Worm (Caenorhabditis elegans) whole organism, midembryonic: ENCODE measurements around the gene fmo-2.

Experiments used
- T22C8.4 ChIP-seq: fragments of 200-800 bp; sonication (Bioruptor generic); IDR thresholded peaks from 2 replicates; pipeline ENCODE4 v1.3.6; 2022; ENCODE audit warnings: missing genetic modification characterization, missing compliant biosample characterization
- cog-1 ChIP-seq: sonication (generic microtip); optimal IDR thresholded peaks from 2 replicates; lab custom pipeline; 2016; ENCODE audit warnings: missing genetic modification characterization, missing compliant biosample characterization
- flt-1 ChIP-seq: fragments of 200-800 bp; sonication (Bioruptor generic); IDR thresholded peaks from 2 replicates; pipeline ENCODE4 v1.3.6; 2022; ENCODE audit warnings: missing genetic modification characterization, missing compliant biosample characterization
- klf-2 ChIP-seq: fragments of 200-800 bp; sonication (Bioruptor generic); conservative IDR thresholded peaks from 2 replicates; pipeline ENCODE4 v1.3.6; 2022; ENCODE audit warnings: missing genetic modification reagents, missing genetic modification characterization, missing compliant biosample characterization
- med-1 ChIP-seq: sonication (generic microtip); optimal IDR thresholded peaks from 2 replicates; lab custom pipeline; 2017; ENCODE audit warnings: missing genetic modification characterization, mild to moderate bottlenecking, missing compliant biosample characterization, antibody characterized with exemption, missing genetic modification reagents; ENCODE audit not compliant: insufficient read depth
- ref-1 ChIP-seq: fragments of 200-800 bp; sonication (Bioruptor generic); conservative IDR thresholded peaks from 2 replicates; pipeline ENCODE4 v1.3.6; 2022; ENCODE audit warnings: missing genetic modification reagents, missing genetic modification characterization, missing compliant biosample characterization
- tab-1 ChIP-seq: fragments of 200-800 bp; sonication (Bioruptor generic); IDR thresholded peaks from 2 replicates; pipeline ENCODE4 v1.3.6; 2022; ENCODE audit warnings: missing genetic modification characterization, missing compliant biosample characterization
- ztf-23 ChIP-seq: fragments of 200-800 bp; sonication (Bioruptor generic); IDR thresholded peaks from 2 replicates; pipeline ENCODE4 v1.3.6; 2022; ENCODE audit warnings: missing genetic modification reagents, missing genetic modification characterization, missing compliant biosample characterization
- ztf-29 ChIP-seq: fragments of 200-800 bp; sonication (Bioruptor generic); IDR thresholded peaks from 2 replicates; pipeline ENCODE4 v1.3.6; 2022; ENCODE audit warnings: missing genetic modification reagents, missing genetic modification characterization, missing compliant biosample characterization

fmo-2 gene

DNA sequence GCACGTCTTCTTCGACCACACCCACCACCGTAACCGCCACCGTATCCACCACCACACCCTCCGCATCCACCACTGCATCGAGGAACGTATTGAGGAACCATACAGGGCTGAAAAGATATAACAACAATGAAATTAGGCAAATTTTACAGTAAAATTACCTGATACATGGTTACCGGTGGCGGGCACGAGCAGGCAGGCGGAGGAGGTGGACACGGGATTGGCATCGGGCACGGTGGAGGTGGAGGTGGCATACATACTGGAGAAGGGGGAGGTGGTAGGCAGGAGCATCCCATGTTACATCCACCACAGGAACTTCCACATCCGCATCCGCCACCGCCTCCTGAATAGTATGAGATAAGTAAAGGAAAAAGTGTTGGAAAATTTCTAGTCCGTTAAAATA, 16.2 kb downstream of the fmo-2 start:
- TF ChIP-seq tab-1 (GFP tag; lab: Robert Waterston, UW), result 0 out of 2 replicates have a peak, but pooled peaks have one; percentile 29
- no peak for TF ChIP-seq klf-2
- TF ChIP-seq T22C8.4 (GFP tag; lab: Robert Waterston, UW), result no peak

DNA sequence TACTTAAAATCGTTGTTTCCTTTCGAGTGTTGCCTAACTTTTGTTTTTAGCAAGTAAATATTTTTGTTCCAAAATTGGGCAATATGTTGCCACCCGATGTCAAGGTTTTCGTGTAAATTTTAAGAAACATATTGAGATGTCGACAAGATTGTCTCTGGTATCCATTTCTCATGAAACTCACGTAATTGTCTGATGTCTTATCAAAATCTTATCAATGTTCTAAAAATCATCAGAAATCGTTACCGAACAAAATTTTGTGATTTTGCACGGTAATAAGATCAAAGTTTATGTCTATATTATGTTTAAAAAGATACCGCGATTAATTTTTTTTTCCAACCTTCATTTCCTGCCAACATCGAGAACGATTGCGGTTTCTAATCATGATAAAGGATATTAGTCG, 16.7 kb downstream of the fmo-2 start:
- TF ChIP-seq T22C8.4 (GFP tag; lab: Robert Waterston, UW) (no peak), ref-1 (GFP tag; lab: Robert Waterston, UW) (no peak), ztf-29 (GFP tag; lab: Robert Waterston, UW) (no peak), flt-1 (GFP tag; lab: Robert Waterston, UW) (no peak), tab-1 (GFP tag; lab: Robert Waterston, UW) (no peak), klf-2 (no peak), med-1 (GFP tag; lab: Kevin White, UChicago) (no peak), ztf-23 (GFP tag; lab: Robert Waterston, UW) (no peak), cog-1 (tag; lab: Kevin White, UChicago) (no peak)

DNA sequence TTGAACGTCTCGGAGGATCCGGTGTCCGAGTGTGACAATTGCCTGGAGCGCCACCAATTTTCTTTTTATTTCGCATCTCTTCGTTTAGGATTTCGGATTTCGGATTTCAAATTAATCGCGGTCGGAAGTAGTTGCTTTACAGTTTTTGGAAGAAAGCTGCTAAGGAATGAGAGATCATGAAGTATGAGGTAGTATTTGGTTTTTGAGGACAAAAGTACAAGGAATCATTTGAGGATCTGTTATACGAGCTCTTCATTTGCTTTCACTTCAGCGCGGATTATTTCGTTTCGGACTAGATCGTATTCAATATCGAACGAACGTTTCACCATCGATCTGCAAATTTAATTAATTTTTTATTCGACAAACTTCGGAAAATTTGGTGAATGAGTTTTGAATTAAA, 17.3 kb downstream of the fmo-2 start, which contains the start of gene R102.11:
R102.11 (minus strand) TSS at position 101 of the 400 bp plus-strand sequence.
- TF ChIP-seq ztf-29 (GFP tag; lab: Robert Waterston, UW), result no peak

DNA sequence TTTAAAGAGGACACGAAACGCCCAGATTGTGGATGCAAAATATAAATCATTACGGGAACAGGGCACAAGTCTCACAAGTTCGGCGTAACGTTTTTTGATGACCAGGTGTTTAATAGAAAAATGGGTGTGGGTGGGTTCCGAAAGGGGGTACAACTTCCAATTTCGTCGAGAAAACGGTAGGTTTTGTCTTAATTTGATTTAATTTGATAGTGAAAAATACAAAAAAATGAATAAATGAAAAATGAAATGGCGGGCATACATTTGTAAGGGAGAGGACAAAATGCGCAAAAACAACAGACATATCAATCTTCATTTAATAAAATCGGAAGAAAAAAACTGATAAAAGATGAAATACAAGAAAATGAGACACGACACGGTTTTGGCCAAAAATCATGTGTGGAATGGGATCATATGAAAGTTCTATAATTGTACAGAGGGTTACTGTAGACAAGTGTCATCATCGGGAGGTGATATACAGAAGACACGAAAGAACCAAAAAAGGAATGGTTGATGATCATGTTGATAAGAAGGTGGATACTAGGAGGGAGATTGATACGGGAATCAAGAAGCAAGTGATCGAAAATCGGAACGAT, 19.6 kb downstream of the fmo-2 start:
- TF ChIP-seq med-1 (GFP tag; lab: Kevin White, UChicago), result no peak
- TF ChIP-seq cog-1 (tag; lab: Kevin White, UChicago), result no peak
- no peak for TF ChIP-seq tab-1 (GFP tag; lab: Robert Waterston, UW)
- TF ChIP-seq klf-2, result no peak
- no peak for TF ChIP-seq flt-1 (GFP tag; lab: Robert Waterston, UW)
- no peak for TF ChIP-seq ztf-29 (GFP tag; lab: Robert Waterston, UW)
- no peak for TF ChIP-seq T22C8.4 (GFP tag; lab: Robert Waterston, UW)
- no peak for TF ChIP-seq ztf-23 (GFP tag; lab: Robert Waterston, UW)

DNA sequence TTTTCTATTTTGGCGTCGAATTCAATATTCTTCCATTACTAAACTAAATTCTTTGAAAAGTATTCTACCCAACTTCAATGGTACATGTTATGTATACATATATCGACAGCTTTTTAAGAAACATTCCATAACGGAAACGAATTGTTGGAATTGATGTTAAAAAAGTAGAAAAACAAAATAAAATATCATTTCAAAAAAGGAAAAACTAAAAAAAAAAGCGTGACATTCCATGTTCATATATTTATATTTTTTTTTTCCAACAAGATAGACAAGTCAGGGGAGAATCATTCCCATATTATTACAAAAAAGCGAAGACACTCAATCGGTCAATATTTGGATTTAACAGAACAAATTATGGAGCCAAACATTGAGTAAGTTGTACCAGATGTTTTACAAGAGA, 22.9 kb downstream of the fmo-2 start, which contains the start of gene R102.10:
R102.10 (plus strand) TSS at position 301 of the 400 bp plus-strand sequence.
- TF ChIP-seq flt-1 (GFP tag; lab: Robert Waterston, UW) (no peak), T22C8.4 (GFP tag; lab: Robert Waterston, UW) (no peak), ztf-29 (GFP tag; lab: Robert Waterston, UW) (no peak), klf-2 (no peak), med-1 (GFP tag; lab: Kevin White, UChicago) (no peak), ref-1 (GFP tag; lab: Robert Waterston, UW) (no peak), tab-1 (GFP tag; lab: Robert Waterston, UW) (no peak), cog-1 (tag; lab: Kevin White, UChicago) (no peak), ztf-23 (GFP tag; lab: Robert Waterston, UW) (no peak)

DNA sequence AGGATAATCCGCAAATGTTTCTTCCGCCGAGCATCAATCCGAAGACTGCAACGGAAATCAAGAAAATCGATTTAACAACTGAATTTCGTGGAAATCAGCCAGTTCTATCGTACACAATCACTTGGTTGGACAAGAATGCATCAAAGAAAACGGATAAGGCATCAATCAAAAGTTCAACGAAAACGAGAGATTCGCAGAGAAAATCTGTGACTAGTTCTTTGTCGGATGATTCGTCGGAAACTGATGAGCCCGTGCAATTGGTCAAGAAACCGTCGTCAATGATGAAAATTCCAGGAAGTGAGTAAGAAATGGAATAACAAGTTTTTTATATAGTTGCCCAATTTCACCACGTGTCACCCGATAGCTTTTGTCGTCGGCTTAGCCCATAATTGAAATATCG, 23.8 kb downstream of the fmo-2 start, which contains the start of gene R102.6:
R102.6 (minus strand) TSS at position 101 of the 400 bp plus-strand sequence.
- TF ChIP-seq T22C8.4 (GFP tag; lab: Robert Waterston, UW) (no peak), tab-1 (GFP tag; lab: Robert Waterston, UW) (no peak), ztf-23 (GFP tag; lab: Robert Waterston, UW) (no peak), klf-2 (no peak), ztf-29 (GFP tag; lab: Robert Waterston, UW) (no peak), med-1 (GFP tag; lab: Kevin White, UChicago) (no peak), ref-1 (GFP tag; lab: Robert Waterston, UW) (no peak), cog-1 (tag; lab: Kevin White, UChicago) (no peak), flt-1 (GFP tag; lab: Robert Waterston, UW) (no peak)

DNA sequence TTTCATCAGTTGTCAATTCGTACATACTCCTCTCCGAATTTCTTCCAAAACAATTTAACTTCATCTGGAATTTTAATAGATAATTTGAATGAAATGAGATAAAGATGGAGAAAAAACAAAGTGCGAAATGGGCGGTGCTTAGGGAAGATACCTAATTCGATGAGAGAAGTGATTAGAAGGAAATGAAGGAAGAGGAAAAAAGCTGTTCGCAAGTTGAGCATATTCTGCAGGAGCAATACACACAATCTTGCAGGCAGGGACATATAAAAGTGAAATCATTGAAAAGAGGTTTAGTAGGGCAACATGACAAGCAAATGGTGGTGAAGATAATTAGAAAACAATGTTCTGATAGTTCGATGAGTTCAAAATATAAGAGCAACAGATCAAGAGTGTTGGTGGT, 29.4 kb downstream of the fmo-2 start, which contains the start of gene glb-21:
glb-21 (minus strand) TSS at position 66 of the 400 bp plus-strand sequence.
- no peak for TF ChIP-seq cog-1 (tag; lab: Kevin White, UChicago)
- TF ChIP-seq med-1 (GFP tag; lab: Kevin White, UChicago), result no peak
- TF ChIP-seq ref-1 (GFP tag; lab: Robert Waterston, UW), result no peak
- TF ChIP-seq flt-1 (GFP tag; lab: Robert Waterston, UW), result no peak

DNA sequence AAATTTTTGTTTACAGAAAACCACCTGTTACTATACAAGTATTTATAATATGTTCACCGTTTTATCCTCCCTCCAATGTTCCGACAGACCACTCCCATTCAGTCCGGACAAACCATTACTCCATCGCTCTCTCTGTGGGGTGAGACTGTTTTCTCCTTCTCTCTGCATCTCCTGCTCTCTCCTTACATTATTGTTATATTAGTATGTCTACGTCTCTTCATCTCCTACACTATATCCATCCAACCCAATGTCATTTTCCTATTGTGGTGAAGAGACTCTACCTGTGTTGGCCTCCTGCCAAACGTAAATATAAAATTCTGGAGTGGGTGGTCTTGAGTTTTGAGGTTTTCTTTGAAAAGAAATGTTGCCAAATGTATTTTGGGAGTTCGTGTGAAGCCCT, 32.3 kb downstream of the fmo-2 start:
- no peak for TF ChIP-seq tab-1 (GFP tag; lab: Robert Waterston, UW)
- no peak for TF ChIP-seq flt-1 (GFP tag; lab: Robert Waterston, UW)
- no peak for TF ChIP-seq ztf-23 (GFP tag; lab: Robert Waterston, UW)
- no peak for TF ChIP-seq cog-1 (tag; lab: Kevin White, UChicago)
- TF ChIP-seq ref-1 (GFP tag; lab: Robert Waterston, UW), result no peak
- no peak for TF ChIP-seq T22C8.4 (GFP tag; lab: Robert Waterston, UW)
- TF ChIP-seq med-1 (GFP tag; lab: Kevin White, UChicago), result no peak
- TF ChIP-seq klf-2, result no peak
- no peak for TF ChIP-seq ztf-29 (GFP tag; lab: Robert Waterston, UW)

DNA sequence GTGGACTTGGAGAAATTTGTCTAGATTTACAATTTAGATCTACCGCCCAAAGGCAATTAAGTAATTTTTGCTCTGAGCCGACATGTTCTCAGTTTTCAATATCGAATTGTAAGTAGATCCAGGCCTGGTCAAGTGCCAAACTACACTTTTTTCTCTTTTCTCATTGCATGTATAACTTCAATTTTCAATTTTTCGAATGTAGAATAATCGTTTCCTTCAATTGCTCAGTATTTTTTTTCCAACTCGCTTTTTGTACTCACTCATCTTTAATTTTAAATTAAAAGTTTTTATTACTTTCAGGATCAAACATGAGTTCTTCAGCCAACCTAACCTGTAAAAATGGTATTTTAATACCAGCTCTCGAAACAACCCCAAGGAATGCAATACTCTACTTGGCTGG, 34.0 kb downstream of the fmo-2 start, which contains the start of gene ncx-3:
ncx-3 (plus strand) TSS at position 301 of the 400 bp plus-strand sequence.
- TF ChIP-seq ztf-23 (GFP tag; lab: Robert Waterston, UW) (no peak), flt-1 (GFP tag; lab: Robert Waterston, UW) (no peak), cog-1 (tag; lab: Kevin White, UChicago) (no peak), med-1 (GFP tag; lab: Kevin White, UChicago) (no peak), klf-2 (no peak), tab-1 (GFP tag; lab: Robert Waterston, UW) (no peak), ztf-29 (GFP tag; lab: Robert Waterston, UW) (no peak), ref-1 (GFP tag; lab: Robert Waterston, UW) (no peak), T22C8.4 (GFP tag; lab: Robert Waterston, UW) (no peak)
